Fruit fly (Drosophila melanogaster) whole organism, embryonic: ENCODE data around the gene CG33124.

ENCODE experiments used
- CG10959 ChIP-seq: fragments of 200-800 bp; sonication (Bioruptor generic); IDR thresholded peaks from 2 replicates; pipeline ENCODE4 v1.3.6; 2022; ENCODE audit warnings: missing biosample characterization, missing genetic modification characterization
- CG11456 ChIP-seq: fragments of 200-800 bp; sonication (Bioruptor generic); IDR thresholded peaks from 3 replicates; pipeline ENCODE4 v1.3.6; 2022; ENCODE audit warnings: missing biosample characterization, missing genetic modification characterization
- CG12071 ChIP-seq: fragments of 200-800 bp; sonication (Bioruptor generic); optimal IDR thresholded peaks from 3 replicates; lab custom pipeline; 2018; ENCODE audit warnings: missing biosample characterization, mild to moderate bottlenecking, missing genetic modification characterization
- CG12104 ChIP-seq: fragments of 200-800 bp; sonication (Bioruptor generic); optimal IDR thresholded peaks from 3 replicates; lab custom pipeline; 2016; ENCODE audit warnings: missing biosample characterization, missing genetic modification characterization
- CG13123 ChIP-seq: fragments of 200-800 bp; sonication (Bioruptor generic); optimal IDR thresholded peaks from 2 replicates; lab custom pipeline; 2016; ENCODE audit warnings: missing biosample characterization, missing genetic modification characterization
- CG15269 ChIP-seq: fragments of 200-800 bp; sonication (Bioruptor generic); optimal IDR thresholded peaks from 2 replicates; lab custom pipeline; 2018; ENCODE audit warnings: missing biosample characterization, mild to moderate bottlenecking, missing genetic modification characterization, moderate library complexity
- CG15514 ChIP-seq: fragments of 200-800 bp; sonication (Bioruptor generic); optimal IDR thresholded peaks from 3 replicates; lab custom pipeline; 2017; ENCODE audit warnings: missing biosample characterization, missing genetic modification characterization, mild to moderate bottlenecking, moderate library complexity, missing genetic modification reagents
- CG18262 ChIP-seq: fragments of 200-800 bp; optimal IDR thresholded peaks from 3 replicates; lab custom pipeline; 2019; ENCODE audit warnings: missing biosample characterization, mild to moderate bottlenecking, missing genetic modification characterization, moderate library complexity
- CG18619 ChIP-seq: fragments of 200-800 bp; sonication (Bioruptor generic); optimal IDR thresholded peaks from 3 replicates; lab custom pipeline; 2017; ENCODE audit warnings: missing biosample characterization, mild to moderate bottlenecking, missing genetic modification characterization
- CG2712 ChIP-seq: fragments of 200-800 bp; optimal IDR thresholded peaks from 3 replicates; lab custom pipeline; 2019; ENCODE audit warnings: missing biosample characterization, mild to moderate bottlenecking, missing genetic modification characterization, moderate library complexity
- CG31365 ChIP-seq: fragments of 200-800 bp; sonication (Bioruptor generic); optimal IDR thresholded peaks from 2 replicates; lab custom pipeline; 2018; ENCODE audit warnings: missing biosample characterization, mild to moderate bottlenecking, missing genetic modification characterization
- CG3995 ChIP-seq: fragments of 200-800 bp; sonication (Bioruptor generic); optimal IDR thresholded peaks from 3 replicates; lab custom pipeline; 2016; ENCODE audit warnings: missing biosample characterization, missing genetic modification characterization
- CG4328 ChIP-seq: fragments of 200-800 bp; sonication (Bioruptor generic); optimal IDR thresholded peaks from 3 replicates; lab custom pipeline; 2017; ENCODE audit warnings: missing biosample characterization, missing genetic modification reagents, missing genetic modification characterization
- CG4707 ChIP-seq: fragments of 200-800 bp; sonication (Bioruptor generic); optimal IDR thresholded peaks from 2 replicates; lab custom pipeline; 2018; ENCODE audit warnings: missing biosample characterization, mild to moderate bottlenecking, missing genetic modification characterization, moderate library complexity
- CG6175 ChIP-seq: fragments of 200-800 bp; sonication (Bioruptor generic); IDR thresholded peaks from 3 replicates; pipeline ENCODE4 v1.3.6; 2022; ENCODE audit warnings: missing biosample characterization, missing genetic modification characterization
- CG7745 ChIP-seq: fragments of 200-800 bp; sonication (Bioruptor generic); optimal IDR thresholded peaks from 2 replicates; lab custom pipeline; 2018; ENCODE audit warnings: missing biosample characterization, mild to moderate bottlenecking, missing genetic modification characterization, moderate library complexity
- CG8290 ChIP-seq, 3 experiments: fragments of 200-800 bp; sonication (Bioruptor generic); optimal IDR thresholded peaks; 2 replicates each; lab custom pipeline; 2016 to 2019; ENCODE audit warnings: missing biosample characterization in 3 of 3, missing genetic modification characterization in 3 of 3, mild to moderate bottlenecking in 2 of 3, moderate library complexity in 1 of 3
- CG8388 ChIP-seq: fragments of 200-800 bp; sonication (Bioruptor generic); optimal IDR thresholded peaks from 2 replicates; lab custom pipeline; 2019; ENCODE audit warnings: missing biosample characterization, mild to moderate bottlenecking, missing genetic modification characterization, moderate library complexity
- CG8478 ChIP-seq: fragments of >200 bp; optimal IDR thresholded peaks from 2 replicates; lab custom pipeline; 2018
- CG9797 ChIP-seq: fragments of 200-800 bp; sonication (Bioruptor generic); optimal IDR thresholded peaks from 3 replicates; lab custom pipeline; 2018; ENCODE audit warnings: missing biosample characterization, mild to moderate bottlenecking, missing genetic modification characterization
- CG9817 ChIP-seq: fragments of 200-800 bp; sonication (Bioruptor generic); optimal IDR thresholded peaks from 2 replicates; lab custom pipeline; 2018; ENCODE audit warnings: missing biosample characterization, mild to moderate bottlenecking, missing genetic modification characterization, moderate library complexity
- Camta ChIP-seq: fragments of 200-800 bp; sonication (Bioruptor generic); optimal IDR thresholded peaks from 2 replicates; lab custom pipeline; 2016; ENCODE audit warnings: missing biosample characterization, missing genetic modification characterization
- CoRest ChIP-seq: fragments of 200-800 bp; sonication (Bioruptor generic); optimal IDR thresholded peaks from 3 replicates; lab custom pipeline; 2018; ENCODE audit warnings: missing biosample characterization, mild to moderate bottlenecking, missing genetic modification characterization, moderate library complexity
- D ChIP-seq, 2 experiments: fragments of 200-800 bp in 1 of 2; fragments of >200 bp in 1 of 2; sonication (Bioruptor generic) in 1 of 2; optimal IDR thresholded peaks; 2 replicates in 1 of 2; 3 replicates in 1 of 2; lab custom pipeline; 2017; ENCODE audit warnings: mild to moderate bottlenecking in 1 of 2, missing biosample characterization in 1 of 2, missing genetic modification characterization in 1 of 2, missing genetic modification reagents in 1 of 2
- Dip2 ChIP-seq: fragments of 200-800 bp; sonication (Bioruptor generic); IDR thresholded peaks from 2 replicates; pipeline ENCODE4 v1.3.6; 2022; ENCODE audit warnings: missing biosample characterization, missing genetic modification characterization
- Doc3 ChIP-seq: fragments of 200-800 bp; sonication (Bioruptor generic); IDR thresholded peaks from 3 replicates; pipeline ENCODE4 v1.3.6; 2022; ENCODE audit warnings: missing biosample characterization, missing genetic modification characterization; ENCODE audit not compliant: partially characterized antibody
- Dref ChIP-seq: fragments of 200-800 bp; sonication (Bioruptor generic); IDR thresholded peaks from 2 replicates; pipeline ENCODE4 v1.3.6; 2022; ENCODE audit warnings: missing biosample characterization, missing genetic modification characterization
- E2f1 ChIP-seq: fragments of 200-800 bp; sonication (Bioruptor generic); IDR thresholded peaks from 2 replicates; pipeline ENCODE4 v1.3.6; 2022; ENCODE audit warnings: missing biosample characterization, missing genetic modification characterization
- HLH3B ChIP-seq: fragments of 200-800 bp; sonication (Bioruptor generic); IDR thresholded peaks from 2 replicates; pipeline ENCODE4 v1.3.6; 2022; ENCODE audit warnings: missing biosample characterization, missing genetic modification characterization
- Hr51 ChIP-seq, 2 experiments: fragments of 200-800 bp; sonication (Bioruptor generic); optimal IDR thresholded peaks; 2 replicates in 1 of 2; 3 replicates in 1 of 2; lab custom pipeline; 2016 to 2018; ENCODE audit warnings: missing biosample characterization in 2 of 2, missing genetic modification characterization in 2 of 2, mild to moderate bottlenecking in 1 of 2, moderate library complexity in 1 of 2
- Lpt ChIP-seq: fragments of >200 bp; optimal IDR thresholded peaks from 2 replicates; lab custom pipeline; 2018; ENCODE audit warnings: missing biosample characterization, missing genetic modification characterization
- MESR4 ChIP-seq: fragments of 200-800 bp; sonication (Bioruptor generic); optimal IDR thresholded peaks from 2 replicates; lab custom pipeline; 2018; ENCODE audit warnings: missing biosample characterization, mild to moderate bottlenecking, missing genetic modification characterization, moderate library complexity
- Myb ChIP-seq: fragments of 200-800 bp; sonication (Bioruptor generic); optimal IDR thresholded peaks from 2 replicates; lab custom pipeline; 2016; ENCODE audit warnings: missing biosample characterization, missing genetic modification characterization
- Pdp1 ChIP-seq, 2 experiments: fragments of 200-800 bp; sonication (Bioruptor generic); optimal IDR thresholded peaks; 3 replicates each; lab custom pipeline; 2016; ENCODE audit warnings: missing biosample characterization in 2 of 2, missing genetic modification characterization in 2 of 2, mild to moderate bottlenecking in 1 of 2, moderate library complexity in 1 of 2
- Sry-β ChIP-seq: fragments of 200-800 bp; sonication (Bioruptor generic); optimal IDR thresholded peaks from 2 replicates; lab custom pipeline; 2018; ENCODE audit warnings: missing biosample characterization, mild to moderate bottlenecking, missing genetic modification characterization, moderate library complexity
- ac ChIP-seq: fragments of 200-800 bp; sonication (Bioruptor generic); optimal IDR thresholded peaks from 3 replicates; lab custom pipeline; 2017; ENCODE audit warnings: missing biosample characterization, mild to moderate bottlenecking, missing genetic modification characterization
- amos ChIP-seq: fragments of 200-800 bp; sonication (Bioruptor generic); IDR thresholded peaks from 2 replicates; pipeline ENCODE4 v1.3.6; 2022; ENCODE audit warnings: missing biosample characterization, missing genetic modification characterization; ENCODE audit not compliant: partially characterized antibody
- aop ChIP-seq: fragments of 200-800 bp; sonication (Bioruptor generic); IDR thresholded peaks from 2 replicates; pipeline ENCODE4 v1.3.6; 2022; ENCODE audit warnings: missing biosample characterization, missing genetic modification characterization
- ap ChIP-seq: fragments of 200-800 bp; sonication (Bioruptor generic); IDR thresholded peaks from 2 replicates; pipeline ENCODE4 v1.3.6; 2022; ENCODE audit warnings: missing biosample characterization, missing genetic modification characterization
- bab2 ChIP-seq: fragments of 200-800 bp; sonication (Bioruptor generic); optimal IDR thresholded peaks from 2 replicates; lab custom pipeline; 2016; ENCODE audit warnings: missing biosample characterization, missing genetic modification characterization
- cato ChIP-seq: fragments of 200-800 bp; sonication (Bioruptor generic); optimal IDR thresholded peaks from 2 replicates; lab custom pipeline; 2016; ENCODE audit warnings: missing biosample characterization, missing genetic modification characterization, borderline replicate concordance
- esg ChIP-seq: fragments of 200-800 bp; sonication (Bioruptor generic); conservative IDR thresholded peaks from 2 replicates; pipeline ENCODE4 v1.3.6; 2022; ENCODE audit warnings: missing biosample characterization, missing genetic modification characterization
- gcm2 ChIP-seq: fragments of 200-800 bp; sonication (Bioruptor generic); optimal IDR thresholded peaks from 2 replicates; lab custom pipeline; 2016; ENCODE audit warnings: missing biosample characterization, missing genetic modification characterization
- ind ChIP-seq: fragments of 200-800 bp; sonication (Bioruptor generic); optimal IDR thresholded peaks from 3 replicates; lab custom pipeline; 2016; ENCODE audit warnings: missing biosample characterization, missing genetic modification characterization
- luna ChIP-seq: fragments of 200-800 bp; sonication (Bioruptor generic); optimal IDR thresholded peaks from 2 replicates; lab custom pipeline; 2016; ENCODE audit warnings: missing biosample characterization, missing genetic modification characterization
- pfk ChIP-seq: fragments of 200-800 bp; sonication (Bioruptor generic); optimal IDR thresholded peaks from 2 replicates; lab custom pipeline; 2018; ENCODE audit warnings: missing biosample characterization, mild to moderate bottlenecking, missing genetic modification characterization, moderate library complexity
- salm ChIP-seq: fragments of 200-800 bp; sonication (Bioruptor generic); optimal IDR thresholded peaks from 2 replicates; lab custom pipeline; 2018; ENCODE audit warnings: missing biosample characterization, mild to moderate bottlenecking, missing genetic modification characterization
- sqz ChIP-seq: fragments of 200-800 bp; sonication (Bioruptor generic); optimal IDR thresholded peaks from 3 replicates; lab custom pipeline; 2018; ENCODE audit warnings: missing biosample characterization, mild to moderate bottlenecking, missing genetic modification characterization
- tap ChIP-seq: fragments of 200-800 bp; optimal IDR thresholded peaks from 3 replicates; lab custom pipeline; 2019; ENCODE audit warnings: missing biosample characterization, mild to moderate bottlenecking, missing genetic modification characterization, moderate library complexity
- tll ChIP-seq, 2 experiments: fragments of 200-800 bp in 1 of 2; fragments of >200 bp in 1 of 2; sonication (Bioruptor generic) in 1 of 2; optimal IDR thresholded peaks; 2 replicates each; lab custom pipeline; 2017 to 2019; ENCODE audit warnings: missing biosample characterization in 2 of 2, missing genetic modification characterization in 2 of 2, mild to moderate bottlenecking in 1 of 2, moderate library complexity in 1 of 2

The CG33124 gene

DNA sequence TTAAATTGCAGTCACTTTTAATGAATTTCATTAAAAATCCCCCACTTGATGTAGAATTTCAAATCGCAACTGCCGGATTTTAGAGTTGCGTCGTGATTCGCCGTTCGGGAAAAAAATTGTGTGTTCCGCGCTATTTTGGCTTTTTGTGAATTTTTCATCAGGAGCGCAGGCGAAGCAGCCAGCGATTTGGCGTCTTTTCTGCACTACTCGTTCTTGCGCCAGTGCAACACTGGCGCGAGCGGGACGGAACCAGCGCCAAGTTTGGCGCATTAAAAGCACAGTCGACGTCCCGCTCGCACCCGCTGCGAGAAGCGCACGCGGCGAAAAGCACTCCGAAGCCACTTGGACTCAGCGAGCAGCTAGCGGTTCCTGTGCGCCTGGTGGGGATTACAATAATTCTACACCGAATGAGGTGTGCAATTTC, 15.5 kb downstream of the CG33124 start (continued):
- TF ChIP-seq CG4707 (GFP tag; lab: Kevin White, UChicago) (no peak), Dip2 (no peak), sqz (GFP tag; lab: Kevin White, UChicago) (peak; percentile 86), HLH3B (GFP tag; lab: Robert Waterston, UW) (no peak), CG9797 (GFP tag; lab: Kevin White, UChicago) (peak; percentile 17), ind (GFP tag; lab: Kevin White, UChicago) (no peak), MESR4 (GFP tag; lab: Kevin White, UChicago) (peak; percentile 6), CG31365 (peak; percentile 52), gcm2 (GFP tag; lab: Kevin White, UChicago) (no peak), Dref (GFP tag; lab: Robert Waterston, UW) (no peak), CG8388 (GFP tag; lab: Kevin White, UChicago) (peak; percentile 33), luna (GFP tag; lab: Kevin White, UChicago) (no peak), Doc3 (GFP tag; lab: Robert Waterston, UW) (no peak), CG3995 (peak; percentile 89), CG9817 (peak; percentile 11), Myb (peak; percentile 98), amos (GFP tag; lab: Robert Waterston, UW) (no peak), CG8290 (GFP tag; optimal IDR thresholded peaks at IDR 0.05; lab: Kevin White, UChicago) (peak; percentile 21), CG8290 (tag; optimal IDR thresholded peaks at IDR 0.05; lab: Kevin White, UChicago) (peak; percentile 42 to 80), CG2712 (tag; lab: Kevin White, UChicago) (peak; percentile 42), Sry-β (peak; percentile 69), CG13123 (GFP tag; lab: Kevin White, UChicago) (peak; percentile 16), ap (GFP tag; lab: Robert Waterston, UW) (no peak), CG15514 (GFP tag; lab: Kevin White, UChicago) (peak; percentile 91), ac (GFP tag; lab: Kevin White, UChicago) (no peak), CG18262 (tag; lab: Kevin White, UChicago) (peak; percentile 26), aop (GFP tag; lab: Robert Waterston, UW) (no peak), esg (GFP tag; lab: Robert Waterston, UW) (no peak), CG12071 (GFP tag; lab: Kevin White, UChicago) (peak; percentile 78), D (optimal IDR thresholded peaks at IDR 0.05; lab: Kevin White, UChicago) (no peak), D (GFP tag; optimal IDR thresholded peaks at IDR 0.05; lab: Kevin White, UChicago) (no peak), Lpt (no peak), Camta (GFP tag; lab: Kevin White, UChicago) (no peak), E2f1 (no peak), tap (tag; lab: Kevin White, UChicago) (no peak), CG4328 (peak; percentile 9), CG12104 (GFP tag; lab: Kevin White, UChicago) (peak; percentile 6), CoRest (peak; percentile 52), Hr51 (GFP tag; optimal IDR thresholded peaks at IDR 0.05; lab: Kevin White, UChicago) (peak in 1 of 2 experiments; percentile 45), salm (tag; lab: Kevin White, UChicago) (peak; percentile 38), Pdp1 (GFP tag; optimal IDR thresholded peaks at IDR 0.05; lab: Kevin White, UChicago) (peak in 1 of 2 experiments; percentile 73), CG10959 (GFP tag; lab: Robert Waterston, UW) (no peak), CG11456 (GFP tag; lab: Robert Waterston, UW) (no peak), bab2 (no peak), CG8478 (lab: Kevin White, UChicago) (peak; percentile 90), CG6175 (no peak), tll (GFP tag; optimal IDR thresholded peaks at IDR 0.05; lab: Kevin White, UChicago) (no peak), CG7745 (tag; lab: Kevin White, UChicago) (no peak), CG15269 (peak; percentile 49), CG18619 (GFP tag; lab: Kevin White, UChicago) (peak; percentile 9), pfk (GFP tag; lab: Kevin White, UChicago) (peak; percentile 40), cato (no peak)
